1 fruit fly cellular context compared by ENCODE assay signal in genomic region chrX:6024638-6025037, dm6.
TF ChIP-seq lines count a peak whose summit lies in the region.

No protein-coding gene starts in this region.

TF ChIP-seq in whole organism, embryonic, 481 proteins besides CTCF, POLR2A, EP300 and RAD21 (continued from another document and continues in another):
- TF ChIP-seq chm (GFP tag; IDR thresholded peaks at IDR 0.05; lab: Robert Waterston, UW), result peak; percentile 22; the same call in 1 of the 2 replicates
- no peak for TF ChIP-seq HLHmδ (GFP tag; optimal IDR thresholded peaks at IDR 0.05; lab: Kevin White, UChicago)
- no peak for TF ChIP-seq CG31224 (GFP tag; IDR thresholded peaks at IDR 0.05; lab: Robert Waterston, UW)
- TF ChIP-seq gt (GFP tag; IDR thresholded peaks at IDR 0.05; lab: Robert Waterston, UW), result no peak
- TF ChIP-seq pnt (GFP tag; optimal IDR thresholded peaks at IDR 0.05; lab: Kevin White, UChicago), result peak; percentile 30
- no peak for TF ChIP-seq run (tag; optimal IDR thresholded peaks at IDR 0.05; lab: Kevin White, UChicago)
- TF ChIP-seq NK7.1 (GFP tag; optimal IDR thresholded peaks at IDR 0.05; lab: Kevin White, UChicago), result no peak
- TF ChIP-seq CG10565 (GFP tag; optimal IDR thresholded peaks at IDR 0.05; lab: Kevin White, UChicago), result no peak
- peak; percentile 18 for TF ChIP-seq Bdp1 (GFP tag; optimal IDR thresholded peaks at IDR 0.05; lab: Kevin White, UChicago)
- TF ChIP-seq sisA (GFP tag; IDR thresholded peaks at IDR 0.05; lab: Robert Waterston, UW), result peak; percentile 57
- TF ChIP-seq fd64A (GFP tag; optimal IDR thresholded peaks at IDR 0.05; lab: Kevin White, UChicago), result no peak
- no peak for TF ChIP-seq insv (GFP tag; optimal IDR thresholded peaks at IDR 0.05; lab: Kevin White, UChicago)
- TF ChIP-seq unc-4 (GFP tag; IDR thresholded peaks at IDR 0.05; lab: Robert Waterston, UW; ENCODE audit: partially characterized antibody), result no peak
- no peak for TF ChIP-seq Neu2 (GFP tag; optimal IDR thresholded peaks at IDR 0.05; lab: Kevin White, UChicago; ENCODE audit: borderline replicate concordance)
- TF ChIP-seq ssp (GFP tag; IDR thresholded peaks at IDR 0.05; lab: Robert Waterston, UW), result no peak
- no peak for TF ChIP-seq abd-A (tag; optimal IDR thresholded peaks at IDR 0.05; lab: Kevin White, UChicago)
- peak; percentile 42; the same call in 2 of the 4 replicates for TF ChIP-seq Gug (GFP tag; IDR thresholded peaks at IDR 0.05; lab: Robert Waterston, UW)
- TF ChIP-seq Hr3 (GFP tag; optimal IDR thresholded peaks at IDR 0.05; lab: Kevin White, UChicago), result peak; percentile 39
- no peak for TF ChIP-seq CG4282 (GFP tag; optimal IDR thresholded peaks at IDR 0.05; lab: Kevin White, UChicago)
- TF ChIP-seq tna (GFP tag; IDR thresholded peaks at IDR 0.05; lab: Robert Waterston, UW; ENCODE audit: partially characterized antibody), result no peak
- peak in 1 of 2 experiments; percentile 45 for TF ChIP-seq dpn (GFP tag; optimal IDR thresholded peaks at IDR 0.05; lab: Kevin White, UChicago)
- no peak for TF ChIP-seq HmgD (GFP tag; optimal IDR thresholded peaks at IDR 0.05; lab: Kevin White, UChicago)
- TF ChIP-seq Hey (tag; optimal IDR thresholded peaks at IDR 0.05; lab: Kevin White, UChicago), result no peak
- peak; percentile 83 for TF ChIP-seq CG1603 (tag; optimal IDR thresholded peaks at IDR 0.05; lab: Kevin White, UChicago)
- no peak for TF ChIP-seq dimm (GFP tag; IDR thresholded peaks at IDR 0.05; lab: Robert Waterston, UW)
- TF ChIP-seq CG6765 (GFP tag; optimal IDR thresholded peaks at IDR 0.05; lab: Kevin White, UChicago), result no peak
- TF ChIP-seq Pdp1 (GFP tag; optimal IDR thresholded peaks at IDR 0.05; lab: Kevin White, UChicago), result no peak
- peak; percentile 93 for TF ChIP-seq sens (GFP tag; lab: Kevin White, UChicago)
- TF ChIP-seq Hr78 (GFP tag; optimal IDR thresholded peaks at IDR 0.05; lab: Kevin White, UChicago), result peak in 1 of 2 experiments; percentile 68
- TF ChIP-seq Fer3 (tag; optimal IDR thresholded peaks at IDR 0.05; lab: Kevin White, UChicago), result no peak
- peak; percentile 21; the same call in 1 of the 2 replicates for TF ChIP-seq Awh (GFP tag; IDR thresholded peaks at IDR 0.05; lab: Robert Waterston, UW)
- TF ChIP-seq NC2α (GFP tag; optimal IDR thresholded peaks at IDR 0.05; lab: Kevin White, UChicago), result peak; percentile 16
- TF ChIP-seq slou (GFP tag; optimal IDR thresholded peaks at IDR 0.05; lab: Kevin White, UChicago), result no peak
- peak; percentile 57 for TF ChIP-seq CG30403 (GFP tag; optimal IDR thresholded peaks at IDR 0.05; lab: Kevin White, UChicago)
- no peak for TF ChIP-seq CG17186 (GFP tag; optimal IDR thresholded peaks at IDR 0.05; lab: Kevin White, UChicago)
- no peak for TF ChIP-seq MBD-R2 (GFP tag; IDR thresholded peaks at IDR 0.05; lab: Robert Waterston, UW)
- TF ChIP-seq CG2875 (GFP tag; optimal IDR thresholded peaks at IDR 0.05; lab: Kevin White, UChicago), result peak; percentile 41
- TF ChIP-seq ewg (GFP tag; optimal IDR thresholded peaks at IDR 0.05; lab: Kevin White, UChicago), result peak; percentile 36
- no peak for TF ChIP-seq Ada2b (GFP tag; IDR thresholded peaks at IDR 0.05; lab: Robert Waterston, UW)
- TF ChIP-seq E2f2 (GFP tag; IDR thresholded peaks at IDR 0.05; lab: Robert Waterston, UW), result no peak
- no peak for TF ChIP-seq CG11093 (GFP tag; IDR thresholded peaks at IDR 0.05; lab: Robert Waterston, UW)
- TF ChIP-seq CG18011 (GFP tag; optimal IDR thresholded peaks at IDR 0.05; lab: Kevin White, UChicago), result no peak
- TF ChIP-seq tx (GFP tag; optimal IDR thresholded peaks at IDR 0.05; lab: Kevin White, UChicago), result no peak
- no peak for TF ChIP-seq CG12299 (tag; optimal IDR thresholded peaks at IDR 0.05; lab: Kevin White, UChicago)
- peak; percentile 45 for TF ChIP-seq jumu (GFP tag; optimal IDR thresholded peaks at IDR 0.05; lab: Kevin White, UChicago)
- peak; percentile 7 for TF ChIP-seq CG13123 (GFP tag; optimal IDR thresholded peaks at IDR 0.05; lab: Kevin White, UChicago)
- peak; percentile 42 for TF ChIP-seq CG2678 (tag; optimal IDR thresholded peaks at IDR 0.05; lab: Kevin White, UChicago)
- TF ChIP-seq CG12942 (GFP tag; optimal IDR thresholded peaks at IDR 0.05; lab: Kevin White, UChicago), result peak; percentile 35
- no peak for TF ChIP-seq CG14050 (GFP tag; IDR thresholded peaks at IDR 0.05; lab: Robert Waterston, UW)
- TF ChIP-seq CG2120 (GFP tag; optimal IDR thresholded peaks at IDR 0.05; lab: Kevin White, UChicago), result no peak
- TF ChIP-seq shn (GFP tag; optimal IDR thresholded peaks at IDR 0.05; lab: Kevin White, UChicago), result peak; percentile 22
- no peak for TF ChIP-seq sens-2 (GFP tag; IDR thresholded peaks at IDR 0.05; lab: Robert Waterston, UW)
- peak; percentile 31 for TF ChIP-seq ind (GFP tag; optimal IDR thresholded peaks at IDR 0.05; lab: Kevin White, UChicago)
- TF ChIP-seq NfI (GFP tag; optimal IDR thresholded peaks at IDR 0.05; lab: Kevin White, UChicago), result peak; percentile 1
- peak; percentile 5 for TF ChIP-seq CG12659 (GFP tag; optimal IDR thresholded peaks at IDR 0.05; lab: Kevin White, UChicago)
- peak; percentile 55 for TF ChIP-seq CG6689 (GFP tag; IDR thresholded peaks at IDR 0.05; lab: Robert Waterston, UW)
- TF ChIP-seq CG34422 (GFP tag; IDR thresholded peaks at IDR 0.05; lab: Robert Waterston, UW), result peak; percentile 58; the same call in 1 of the 3 replicates
- TF ChIP-seq nom (GFP tag; optimal IDR thresholded peaks at IDR 0.05; lab: Kevin White, UChicago), result no peak
- no peak for TF ChIP-seq CG12236 (GFP tag; optimal IDR thresholded peaks at IDR 0.05; lab: Kevin White, UChicago)
- TF ChIP-seq eyg (GFP tag; optimal IDR thresholded peaks at IDR 0.05; lab: Kevin White, UChicago), result no peak
- TF ChIP-seq ttk (GFP tag; IDR thresholded peaks at IDR 0.05; lab: Robert Waterston, UW), result 0 out of 2 replicates have a peak, but pooled peaks have one; percentile 30
- no peak for TF ChIP-seq CG42726 (GFP tag; IDR thresholded peaks at IDR 0.05; lab: Robert Waterston, UW; ENCODE audit: partially characterized antibody)
- TF ChIP-seq Six4 (GFP tag; optimal IDR thresholded peaks at IDR 0.05; lab: Kevin White, UChicago), result peak; percentile 37
- peak; percentile 46 for TF ChIP-seq CG10209 (GFP tag; optimal IDR thresholded peaks at IDR 0.05; lab: Kevin White, UChicago)
- TF ChIP-seq schlank (tag; optimal IDR thresholded peaks at IDR 0.05; lab: Kevin White, UChicago), result no peak
- no peak for TF ChIP-seq zfh2 (GFP tag; optimal IDR thresholded peaks at IDR 0.05; lab: Kevin White, UChicago)
- peak; percentile 44; the same call in 1 of the 2 replicates for TF ChIP-seq ranshi (GFP tag; IDR thresholded peaks at IDR 0.05; lab: Robert Waterston, UW)
- TF ChIP-seq dan (GFP tag; IDR thresholded peaks at IDR 0.05; lab: Robert Waterston, UW), result no peak
- no peak for TF ChIP-seq lab (GFP tag; optimal IDR thresholded peaks at IDR 0.05; lab: Kevin White, UChicago)
- peak; percentile 42 for TF ChIP-seq trem (tag; optimal IDR thresholded peaks at IDR 0.05; lab: Kevin White, UChicago)
- TF ChIP-seq ems (GFP tag; optimal IDR thresholded peaks at IDR 0.05; lab: Kevin White, UChicago), result peak; percentile 10
- peak; percentile 59 for TF ChIP-seq az2 (GFP tag; optimal IDR thresholded peaks at IDR 0.05; lab: Kevin White, UChicago)
- no peak for TF ChIP-seq CG14860 (GFP tag; IDR thresholded peaks at IDR 0.05; lab: Robert Waterston, UW; ENCODE audit: partially characterized antibody)
- TF ChIP-seq sug (tag; optimal IDR thresholded peaks at IDR 0.05; lab: Kevin White, UChicago), result no peak
- peak; percentile 50 for TF ChIP-seq fd96Cb (tag; optimal IDR thresholded peaks at IDR 0.05; lab: Kevin White, UChicago)
- no peak for TF ChIP-seq ap (GFP tag; IDR thresholded peaks at IDR 0.05; lab: Robert Waterston, UW)
- TF ChIP-seq CG8388 (GFP tag; optimal IDR thresholded peaks at IDR 0.05; lab: Kevin White, UChicago), result peak; percentile 43
- TF ChIP-seq fd3F (GFP tag; optimal IDR thresholded peaks at IDR 0.05; lab: Kevin White, UChicago), result no peak
- TF ChIP-seq mam (GFP tag; optimal IDR thresholded peaks at IDR 0.05; lab: Kevin White, UChicago), result no peak
- no peak for TF ChIP-seq CG4328 (GFP tag; optimal IDR thresholded peaks at IDR 0.05; lab: Kevin White, UChicago)
- TF ChIP-seq gem (tag; optimal IDR thresholded peaks at IDR 0.05; lab: Kevin White, UChicago), result peak; percentile 76
- no peak for TF ChIP-seq onecut (GFP tag; IDR thresholded peaks at IDR 0.05; lab: Robert Waterston, UW)
- no peak for TF ChIP-seq ab (GFP tag; optimal IDR thresholded peaks at IDR 0.05; lab: Kevin White, UChicago)
- TF ChIP-seq pita (GFP tag; optimal IDR thresholded peaks at IDR 0.05; lab: Kevin White, UChicago), result no peak
- peak; percentile 72 for TF ChIP-seq CG17829 (tag; optimal IDR thresholded peaks at IDR 0.05; lab: Kevin White, UChicago)
- peak; percentile 50 for TF ChIP-seq CG6254 (GFP tag; optimal IDR thresholded peaks at IDR 0.05; lab: Kevin White, UChicago)
- TF ChIP-seq CG9609 (GFP tag; optimal IDR thresholded peaks at IDR 0.05; lab: Kevin White, UChicago), result peak; percentile 51
- TF ChIP-seq Abd-B (GFP tag; optimal IDR thresholded peaks at IDR 0.05; lab: Kevin White, UChicago), result peak; percentile 35
- TF ChIP-seq Side (GFP tag; optimal IDR thresholded peaks at IDR 0.05; lab: Kevin White, UChicago), result no peak
- peak; percentile 17 for TF ChIP-seq Usf (GFP tag; optimal IDR thresholded peaks at IDR 0.05; lab: Kevin White, UChicago)
- TF ChIP-seq tgo (GFP tag; IDR thresholded peaks at IDR 0.05; lab: Robert Waterston, UW), result peak; percentile 42; the same call in 1 of the 3 replicates
- no peak for TF ChIP-seq fu2 (GFP tag; optimal IDR thresholded peaks at IDR 0.05; lab: Kevin White, UChicago)
- 0 out of 3 replicates have a peak, but pooled peaks have one; percentile 41 for TF ChIP-seq CG11456 (GFP tag; IDR thresholded peaks at IDR 0.05; lab: Robert Waterston, UW)
- TF ChIP-seq CG7987 (GFP tag; optimal IDR thresholded peaks at IDR 0.05; lab: Kevin White, UChicago), result no peak
- no peak for TF ChIP-seq Scr (GFP tag; IDR thresholded peaks at IDR 0.05; lab: Robert Waterston, UW; ENCODE audit: partially characterized antibody)
- TF ChIP-seq pum (GFP tag; optimal IDR thresholded peaks at IDR 0.05; lab: Kevin White, UChicago), result peak; percentile 24
- peak; percentile 47 for TF ChIP-seq CG16863 (GFP tag; optimal IDR thresholded peaks at IDR 0.05; lab: Kevin White, UChicago)
- peak; percentile 57 for TF ChIP-seq CG15696 (tag; optimal IDR thresholded peaks at IDR 0.05; lab: Kevin White, UChicago)
- no peak for TF ChIP-seq CG3065 (GFP tag; optimal IDR thresholded peaks at IDR 0.05; lab: Kevin White, UChicago)
- peak; percentile 3 for TF ChIP-seq Lhr (GFP tag; optimal IDR thresholded peaks at IDR 0.05; lab: Kevin White, UChicago)
- TF ChIP-seq Aef1 (GFP tag; IDR thresholded peaks at IDR 0.05; lab: Robert Waterston, UW), result no peak
- peak; percentile 44 for TF ChIP-seq CG1233 (GFP tag; optimal IDR thresholded peaks at IDR 0.05; lab: Kevin White, UChicago)
- peak; percentile 58 for TF ChIP-seq Ptx1 (GFP tag; IDR thresholded peaks at IDR 0.05; lab: Robert Waterston, UW)
- TF ChIP-seq CG4360 (GFP tag; IDR thresholded peaks at IDR 0.05; lab: Robert Waterston, UW), result peak; percentile 14; the same call in 1 of the 2 replicates
- TF ChIP-seq vnd (GFP tag; IDR thresholded peaks at IDR 0.05; lab: Robert Waterston, UW; ENCODE audit: partially characterized antibody), result no peak
- no peak for TF ChIP-seq pzg (GFP tag; optimal IDR thresholded peaks at IDR 0.05; lab: Kevin White, UChicago)
- TF ChIP-seq HHEX (GFP tag; optimal IDR thresholded peaks at IDR 0.05; lab: Kevin White, UChicago), result no peak
- TF ChIP-seq Sox100B (GFP tag; optimal IDR thresholded peaks at IDR 0.05; lab: Kevin White, UChicago), result peak; percentile 9
- peak; percentile 34 for TF ChIP-seq pb (GFP tag; optimal IDR thresholded peaks at IDR 0.05; lab: Kevin White, UChicago)
- peak; percentile 1 for TF ChIP-seq grn (GFP tag; optimal IDR thresholded peaks at IDR 0.05; lab: Kevin White, UChicago)
- no peak for TF ChIP-seq sc (optimal IDR thresholded peaks at IDR 0.05; lab: Kevin White, UChicago)
- TF ChIP-seq sc (GFP tag; optimal IDR thresholded peaks at IDR 0.05; lab: Kevin White, UChicago), result peak; percentile 47
- peak in 1 of 2 experiments; percentile 15 for TF ChIP-seq Hr51 (GFP tag; optimal IDR thresholded peaks at IDR 0.05; lab: Kevin White, UChicago)
- no peak for TF ChIP-seq CG10431 (GFP tag; optimal IDR thresholded peaks at IDR 0.05; lab: Kevin White, UChicago)
- no peak for TF ChIP-seq knrl (GFP tag; IDR thresholded peaks at IDR 0.05; lab: Robert Waterston, UW; ENCODE audit: partially characterized antibody)
- no peak for TF ChIP-seq lov (optimal IDR thresholded peaks at IDR 0.05; lab: Kevin White, UChicago)
- peak; percentile 68; the same call in 2 of the 3 replicates for TF ChIP-seq lov (GFP tag; IDR thresholded peaks at IDR 0.05; lab: Robert Waterston, UW)
- TF ChIP-seq Dref (GFP tag; IDR thresholded peaks at IDR 0.05; lab: Robert Waterston, UW), result no peak
- no peak for TF ChIP-seq MTF-1 (GFP tag; optimal IDR thresholded peaks at IDR 0.05; lab: Kevin White, UChicago; ENCODE audit: borderline replicate concordance)
- TF ChIP-seq Adf1 (GFP tag; IDR thresholded peaks at IDR 0.05; lab: Robert Waterston, UW), result no peak
- TF ChIP-seq CG13624 (GFP tag; optimal IDR thresholded peaks at IDR 0.05; lab: Kevin White, UChicago), result no peak
- TF ChIP-seq CG17568 (GFP tag; optimal IDR thresholded peaks at IDR 0.05; lab: Kevin White, UChicago), result no peak
- peak; percentile 1 for TF ChIP-seq CG8359 (GFP tag; optimal IDR thresholded peaks at IDR 0.05; lab: Kevin White, UChicago; ENCODE audit: borderline replicate concordance)
- no peak for TF ChIP-seq wdn (GFP tag; IDR thresholded peaks at IDR 0.05; lab: Robert Waterston, UW)
- TF ChIP-seq jing (GFP tag; optimal IDR thresholded peaks at IDR 0.05; lab: Kevin White, UChicago), result peak; percentile 44
- peak; percentile 55 for TF ChIP-seq repo (GFP tag; optimal IDR thresholded peaks at IDR 0.05; lab: Kevin White, UChicago)
- no peak for TF ChIP-seq al (GFP tag; IDR thresholded peaks at IDR 0.05; lab: Robert Waterston, UW)
- TF ChIP-seq Eip74EF (GFP tag; optimal IDR thresholded peaks at IDR 0.05; lab: Kevin White, UChicago), result no peak
- peak; percentile 53 for TF ChIP-seq CG8924 (tag; optimal IDR thresholded peaks at IDR 0.05; lab: Kevin White, UChicago)
- peak; percentile 43 for TF ChIP-seq CG13424 (tag; optimal IDR thresholded peaks at IDR 0.05; lab: Kevin White, UChicago)
- TF ChIP-seq C15 (GFP tag; IDR thresholded peaks at IDR 0.05; lab: Robert Waterston, UW), result no peak
- no peak for TF ChIP-seq hb (GFP tag; IDR thresholded peaks at IDR 0.05; lab: Robert Waterston, UW; ENCODE audit: partially characterized antibody)
- no peak for TF ChIP-seq CG18619 (GFP tag; optimal IDR thresholded peaks at IDR 0.05; lab: Kevin White, UChicago)
